Fruit fly (Drosophila melanogaster) whole organism, pupa: ENCODE results near the gene CG13062.

ENCODE experiments used
- D1 ChIP-seq: fragments of 200-800 bp; sonication (Bioruptor generic); optimal IDR thresholded peaks from 2 replicates; lab custom pipeline; 2018; ENCODE audit warnings: missing biosample characterization, mild to moderate bottlenecking, missing genetic modification characterization, moderate library complexity
- Pif1B ChIP-seq: fragments of 200-800 bp; sonication (Bioruptor generic); optimal IDR thresholded peaks from 3 replicates; lab custom pipeline; 2016; ENCODE audit warnings: missing biosample characterization, missing genetic modification characterization
- rn ChIP-seq: fragments of 200-800 bp; sonication (Bioruptor generic); IDR thresholded peaks from 2 replicates; pipeline ENCODE4 v1.3.6; 2022; ENCODE audit warnings: missing biosample characterization, missing genetic modification characterization

DNA sequence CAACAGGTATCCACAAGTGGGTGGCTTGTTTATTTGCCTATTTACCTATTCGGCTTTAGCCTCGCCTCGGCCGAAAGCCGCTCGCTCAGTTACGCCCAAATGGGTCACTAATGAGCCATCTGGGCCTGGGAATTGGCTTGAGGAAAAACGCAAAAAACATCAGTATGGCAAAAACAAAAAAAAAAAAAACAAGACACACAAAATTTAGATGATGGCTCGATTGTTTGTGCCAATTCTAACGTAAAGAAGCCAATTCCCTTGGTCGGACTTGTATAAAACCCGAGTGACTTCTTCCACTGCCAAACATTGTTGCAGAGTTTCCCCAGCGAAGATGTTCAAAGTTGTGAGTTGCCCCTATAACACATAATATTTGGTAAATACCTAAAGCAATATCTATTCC is 12.9 kb upstream of the CG13062 start, which contains the start of gene CG4982:
- TF ChIP-seq D1 (tag; lab: Kevin White, UChicago), result no peak
- no peak for TF ChIP-seq Pif1B (GFP tag; lab: Kevin White, UChicago)
- no peak for TF ChIP-seq rn (GFP tag; lab: Robert Waterston, UW)
